Worm (Caenorhabditis elegans): ENCODE measurements around the gene T06D4.6.

Gene T06D4.6

ce11 chrII:3383116-3383515 lies 4.3 kb downstream of the T06D4.6 start:
- no peak for TF ChIP-seq ceh-82 (tag; optimal IDR thresholded peaks at IDR 0.05)
- TF ChIP-seq ztf-1 (GFP tag; conservative IDR thresholded peaks at IDR 0.05) = no peak
- no peak for TF ChIP-seq sma-9 (GFP tag; optimal IDR thresholded peaks at IDR 0.05)
- TF ChIP-seq sma-9 (tag; optimal IDR thresholded peaks at IDR 0.05) = no peak
- no peak for TF ChIP-seq nhr-12 (tag; optimal IDR thresholded peaks at IDR 0.05)
- no peak for TF ChIP-seq nhr-77 (tag; optimal IDR thresholded peaks at IDR 0.05)
- no peak for TF ChIP-seq elt-1 (tag; optimal IDR thresholded peaks at IDR 0.05)

ce11 chrII:3381510-3381909 lies 5.9 kb downstream of the T06D4.6 start, which contains the start of gene T06D4.1:
Gene T06D4.1, plus strand, starts transcription at chrII:3381830.
- TF ChIP-seq unc-62 (GFP tag; optimal IDR thresholded peaks at IDR 0.05) (no peak), F13H6.1 (tag; optimal IDR thresholded peaks at IDR 0.05) (no peak)

- TF ChIP-seq unc-62 (GFP tag; optimal IDR thresholded peaks at IDR 0.05) (no peak), Y55F3AM.14 (GFP tag; optimal IDR thresholded peaks at IDR 0.05) (no peak), zag-1 (tag; optimal IDR thresholded peaks at IDR 0.05) (no peak), nhr-10 (tag; optimal IDR thresholded peaks at IDR 0.05) (no peak), fos-1 (tag; optimal IDR thresholded peaks at IDR 0.05) (no peak), blmp-1 (tag; optimal IDR thresholded peaks at IDR 0.05; ENCODE audit: insufficient read depth) (no peak), nhr-237 (tag; optimal IDR thresholded peaks at IDR 0.05) (no peak), C34F6.9 (tag; optimal IDR thresholded peaks at IDR 0.05) (no peak), egl-27 (tag; optimal IDR thresholded peaks at IDR 0.05) (no peak), nhr-23 (tag; optimal IDR thresholded peaks at IDR 0.05) (no peak), aly-2 (tag; optimal IDR thresholded peaks at IDR 0.05) (no peak)
Observed at ce11 chrII:3378275-3378674, 9.1 kb downstream of the T06D4.6 start, which contains the start of gene Y49F6C.2. Gene Y49F6C.2, plus strand, starts transcription at chrII:3378575.

DNA sequence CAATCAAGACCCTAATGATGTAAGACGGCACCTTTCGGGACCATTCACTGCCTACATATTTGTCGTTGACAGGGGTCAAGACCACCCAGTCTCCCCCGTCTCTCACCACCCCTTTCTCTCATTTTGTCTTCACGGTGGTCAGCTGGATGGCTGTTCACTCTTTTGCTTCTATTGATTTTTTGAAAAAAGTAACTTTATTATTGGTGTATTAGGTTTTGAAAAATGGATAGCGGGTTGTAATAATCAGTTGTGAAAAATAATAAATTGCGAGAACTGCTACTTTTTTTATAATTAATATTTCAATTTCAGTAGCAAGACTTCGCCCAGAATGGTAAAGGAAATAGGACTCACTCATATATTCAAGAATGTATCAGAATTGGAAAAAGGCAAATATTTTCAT lies 10.6 kb downstream of the T06D4.6 start, which contains the start of gene bath-9:
TSS of gene bath-9 (plus strand) at position 301 of the 400 bp plus-strand sequence.
- no peak for TF ChIP-seq fos-1 (tag; optimal IDR thresholded peaks at IDR 0.05)
- no peak for TF ChIP-seq unc-39 (tag; optimal IDR thresholded peaks at IDR 0.05)
- no peak for TF ChIP-seq ztf-11 (tag; optimal IDR thresholded peaks at IDR 0.05)
- TF ChIP-seq elt-3 (tag; optimal IDR thresholded peaks at IDR 0.05) = no peak

- TF ChIP-seq mab-5 (tag; optimal IDR thresholded peaks at IDR 0.05) = no peak
- no peak for TF ChIP-seq nhr-12 (tag; optimal IDR thresholded peaks at IDR 0.05)
- no peak for TF ChIP-seq sma-9 (GFP tag; optimal IDR thresholded peaks at IDR 0.05)
- TF ChIP-seq sma-9 (tag; optimal IDR thresholded peaks at IDR 0.05) = no peak
- no peak for TF ChIP-seq fos-1 (tag; optimal IDR thresholded peaks at IDR 0.05)
- TF ChIP-seq dmd-4 (tag; optimal IDR thresholded peaks at IDR 0.05) = no peak
- no peak for TF ChIP-seq peb-1 (tag; optimal IDR thresholded peaks at IDR 0.05)
- TF ChIP-seq ztf-4 (tag; optimal IDR thresholded peaks at IDR 0.05) = no peak
- TF ChIP-seq crh-2 (tag; optimal IDR thresholded peaks at IDR 0.05) = no peak
- TF ChIP-seq blmp-1 (tag; optimal IDR thresholded peaks at IDR 0.05; ENCODE audit: insufficient read depth) = no peak
- TF ChIP-seq nhr-237 (tag; optimal IDR thresholded peaks at IDR 0.05) = no peak
- no peak for TF ChIP-seq mdl-1 (tag; optimal IDR thresholded peaks at IDR 0.05)
- TF ChIP-seq ztf-11 (tag; optimal IDR thresholded peaks at IDR 0.05) = no peak
- no peak for TF ChIP-seq lin-11 (tag; optimal IDR thresholded peaks at IDR 0.05)
- no peak for TF ChIP-seq nhr-77 (tag; optimal IDR thresholded peaks at IDR 0.05)
- no peak for TF ChIP-seq aly-2 (tag; optimal IDR thresholded peaks at IDR 0.05)
Observed at ce11 chrII:3375302-3375701, 12.1 kb downstream of the T06D4.6 start.

ce11 chrII:3374779-3375178 lies 12.6 kb downstream of the T06D4.6 start, which contains the start of gene bath-10:
Gene bath-10, plus strand, starts transcription at chrII:3375079.
- TF ChIP-seq dmd-4 (tag; optimal IDR thresholded peaks at IDR 0.05) = no peak

DNA sequence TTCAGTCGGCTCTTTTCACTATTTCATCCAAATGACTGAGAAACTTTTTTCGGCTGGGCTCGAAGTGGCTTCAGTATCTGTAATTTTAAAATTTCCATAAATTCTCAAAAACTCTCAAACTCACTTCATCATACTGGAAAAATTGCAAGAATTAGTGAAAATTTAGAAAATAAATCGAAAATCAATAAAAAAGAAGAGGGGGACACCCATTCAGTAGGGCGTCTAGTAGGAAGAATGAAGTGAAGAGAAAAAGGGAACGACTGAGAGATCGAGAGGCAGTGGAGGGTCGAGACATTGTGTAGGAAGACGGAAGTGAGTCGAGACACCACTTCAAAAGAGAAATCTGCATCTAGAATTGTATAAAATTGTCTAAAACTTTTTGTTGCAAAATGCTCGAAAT lies 13.5 kb downstream of the T06D4.6 start:
- TF ChIP-seq C34F6.9 (tag; optimal IDR thresholded peaks at IDR 0.05) (peak; percentile 2), unc-39 (tag; optimal IDR thresholded peaks at IDR 0.05) (no peak), lsy-2 (tag; optimal IDR thresholded peaks at IDR 0.05) (no peak), ceh-82 (tag; optimal IDR thresholded peaks at IDR 0.05) (no peak), nhr-10 (tag; optimal IDR thresholded peaks at IDR 0.05) (no peak), R02D3.7 (tag; optimal IDR thresholded peaks at IDR 0.05) (no peak), nhr-6 (tag; optimal IDR thresholded peaks at IDR 0.05) (no peak), ceh-16 (tag; optimal IDR thresholded peaks at IDR 0.05) (no peak), unc-62 (GFP tag; optimal IDR thresholded peaks at IDR 0.05) (no peak), nhr-21 (tag; optimal IDR thresholded peaks at IDR 0.05) (no peak), Y55F3AM.14 (GFP tag; optimal IDR thresholded peaks at IDR 0.05) (no peak), elt-1 (tag; optimal IDR thresholded peaks at IDR 0.05) (no peak), unc-55 (GFP tag; optimal IDR thresholded peaks at IDR 0.05) (peak; percentile 57), skn-1 (tag; optimal IDR thresholded peaks at IDR 0.05) (no peak), gmeb-1 (tag; optimal IDR thresholded peaks at IDR 0.05) (no peak), lin-13 (GFP tag; optimal IDR thresholded peaks at IDR 0.05) (no peak), dmd-4 (tag; optimal IDR thresholded peaks at IDR 0.05) (no peak)

All from whole organism, L2 larva.